Worm (Caenorhabditis elegans) whole organism, dauer: Measurements from ENCODE around the gene acdh-13.

Experiments
- unc-62 ChIP-seq: sonication (generic microtip); optimal IDR thresholded peaks from 2 replicates; lab custom pipeline; 2017; ENCODE audit warnings: missing biosample characterization, missing genetic modification reagents, missing genetic modification characterization

acdh-13 gene

ce11 chrIV:8481308-8481707 is 17.3 kb downstream of the acdh-13 start, which contains the start of gene spp-8:
Gene spp-8, plus strand, starts transcription at chrIV:8481664.
- no peak for TF ChIP-seq unc-62

DNA sequence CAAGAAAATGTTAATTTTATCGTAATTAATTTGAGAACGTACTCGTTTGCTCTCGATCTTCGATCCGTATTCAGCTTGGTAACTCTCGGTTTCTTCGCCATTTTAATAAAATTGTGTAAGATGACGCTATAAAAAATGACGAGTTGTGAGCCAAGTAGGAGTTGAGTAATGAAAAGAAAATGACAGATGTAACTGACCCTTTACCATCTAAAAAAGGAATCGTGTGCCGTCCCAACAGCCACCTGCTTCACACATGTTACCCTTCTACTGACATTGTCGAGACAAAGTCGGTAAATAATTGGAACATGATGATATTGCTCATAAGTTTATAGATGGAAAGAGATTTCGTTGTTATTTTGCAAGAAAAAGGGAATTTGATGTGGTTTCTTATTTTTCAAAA is 19.3 kb downstream of the acdh-13 start, which contains the start of gene hlh-12:
hlh-12 (minus strand) TSS at position 101 of the 400 bp plus-strand sequence.
- TF ChIP-seq unc-62: no peak

DNA sequence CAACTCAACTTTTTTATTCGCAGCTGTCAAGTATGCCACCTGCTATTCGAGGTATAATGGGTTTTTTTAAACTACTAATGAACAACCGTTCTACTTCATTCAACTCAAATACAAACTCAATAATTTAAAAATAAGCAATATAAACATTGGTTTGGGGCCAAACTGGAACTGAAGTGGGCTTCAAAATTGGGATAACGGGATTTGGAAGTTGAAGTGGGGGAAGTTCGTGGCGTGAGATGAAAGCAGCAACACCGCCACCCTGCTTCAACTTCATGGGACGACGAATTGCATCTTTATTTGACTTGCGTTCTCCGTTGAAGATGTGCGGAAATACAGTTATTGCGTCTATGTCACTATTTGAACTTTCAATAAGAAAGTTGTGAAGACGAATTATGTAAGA is 20.1 kb downstream of the acdh-13 start:
- TF ChIP-seq unc-62: no peak

ce11 chrIV:8476880-8477279 is 21.7 kb downstream of the acdh-13 start, which contains the start of gene spp-10:
Gene spp-10, plus strand, starts transcription at chrIV:8477180.
- TF ChIP-seq unc-62: no peak

DNA sequence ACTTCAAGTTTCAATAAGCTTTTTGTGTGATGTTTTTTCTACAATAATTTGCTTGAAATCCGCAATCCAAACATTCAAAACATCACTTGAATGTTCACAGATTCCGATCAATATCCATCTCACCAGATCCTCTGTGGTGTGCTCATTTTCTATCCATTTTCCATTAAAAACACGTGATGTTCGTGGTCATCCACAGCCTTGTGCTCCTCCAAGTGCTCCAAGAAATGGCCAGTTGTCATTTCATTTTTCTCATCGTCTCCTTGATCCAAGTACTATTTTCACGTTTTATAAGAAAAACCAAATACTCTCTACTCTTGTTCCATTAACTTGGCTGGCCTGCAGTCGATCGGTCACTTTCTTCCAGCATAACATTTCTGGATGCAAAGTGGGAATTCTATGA is 22.5 kb downstream of the acdh-13 start:
- no peak for TF ChIP-seq unc-62

DNA sequence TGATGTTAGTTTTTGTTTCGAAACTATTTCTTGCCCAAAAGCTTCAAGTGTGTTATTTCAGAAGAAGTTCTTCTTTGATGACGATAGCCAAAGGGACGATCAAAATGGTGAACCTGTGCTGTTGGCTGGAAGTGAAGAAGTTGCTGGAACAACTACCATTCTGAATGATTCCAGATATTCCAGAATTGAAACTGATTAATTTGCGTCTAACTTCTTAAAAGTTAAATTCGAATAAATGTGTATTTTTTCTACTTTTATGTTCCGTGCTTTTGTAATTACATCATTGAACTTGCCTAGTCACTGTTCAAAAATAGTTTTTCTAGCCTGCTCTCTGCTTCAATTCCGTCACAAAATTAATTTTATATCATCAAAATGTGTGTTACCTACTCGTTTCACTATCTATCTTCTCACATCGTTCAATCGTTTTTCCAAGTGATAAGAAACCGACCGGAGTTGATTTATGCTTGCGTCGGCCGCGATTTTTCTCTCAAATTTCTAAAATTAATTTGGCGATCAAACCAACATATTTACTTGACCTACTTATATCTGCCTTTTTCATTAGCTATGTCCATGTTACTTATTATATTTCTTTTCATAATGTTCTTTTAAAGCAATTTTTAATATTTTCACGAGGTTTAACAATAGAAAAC is 23.5 kb downstream of the acdh-13 start:
- TF ChIP-seq unc-62: no peak

ce11 chrIV:8473756-8474155 is 24.9 kb downstream of the acdh-13 start, which contains the start of gene C28C12.11:
Gene C28C12.11, plus strand, starts transcription at chrIV:8474056.
- TF ChIP-seq unc-62: no peak

- TF ChIP-seq unc-62: no peak
Observed at ce11 chrIV:8472493-8472892, 26.1 kb downstream of the acdh-13 start, which contains the start of gene oat-1. Gene oat-1, minus strand, starts transcription at chrIV:8472593.

- TF ChIP-seq unc-62: no peak
Observed at ce11 chrIV:8464187-8464586, 34.4 kb downstream of the acdh-13 start.

DNA sequence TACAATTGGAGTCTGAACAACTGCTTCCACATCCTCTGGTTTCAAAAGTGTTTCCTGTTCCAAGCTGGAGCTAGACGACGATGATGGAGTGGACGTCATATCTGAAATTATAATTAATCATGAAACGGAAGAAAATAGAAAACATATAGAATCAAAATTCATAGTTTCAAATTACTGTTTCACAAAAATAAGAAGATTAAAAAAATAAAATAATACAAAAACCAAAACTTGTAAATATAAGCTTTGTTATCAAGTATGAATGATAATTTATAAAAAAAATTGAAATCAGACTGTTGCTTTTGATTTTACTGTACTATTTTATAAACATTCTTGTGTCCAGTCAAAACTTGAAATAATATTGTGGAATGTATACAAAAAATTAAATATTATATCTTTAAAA is 34.9 kb downstream of the acdh-13 start, which contains the start of gene str-176:
str-176 (minus strand) TSS at position 101 of the 400 bp plus-strand sequence.
- no peak for TF ChIP-seq unc-62

DNA sequence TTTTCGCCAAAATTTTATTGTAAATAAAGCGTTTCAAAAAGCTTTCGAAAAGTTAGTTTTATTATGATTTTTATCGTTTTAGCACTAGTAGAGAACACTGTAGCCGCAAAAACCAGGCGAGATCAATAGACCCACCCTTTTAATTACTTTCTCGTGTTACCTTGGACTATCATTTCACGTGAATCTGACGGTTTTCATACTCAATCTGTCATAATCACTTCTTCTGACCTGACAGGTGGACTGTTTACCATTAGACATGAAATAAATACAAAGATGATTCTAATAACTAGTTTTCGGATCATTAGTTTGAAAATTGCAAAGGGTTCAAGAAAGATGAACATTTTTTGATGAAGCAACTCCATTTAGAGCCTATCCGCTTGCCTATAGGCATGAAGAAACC is 35.6 kb downstream of the acdh-13 start:
- no peak for TF ChIP-seq unc-62

- TF ChIP-seq unc-62: no peak
Observed at ce11 chrIV:8462376-8462775, 36.2 kb downstream of the acdh-13 start.

ce11 chrIV:8461177-8461576 is 37.4 kb downstream of the acdh-13 start:
- TF ChIP-seq unc-62: no peak

ce11 chrIV:8460208-8460607 is 38.4 kb downstream of the acdh-13 start, which contains the start of gene ant-1.4:
Gene ant-1.4, minus strand, starts transcription at chrIV:8460308.
- no peak for TF ChIP-seq unc-62

- TF ChIP-seq unc-62: no peak
Observed at ce11 chrIV:8456899-8457298, 41.7 kb downstream of the acdh-13 start, which contains the start of gene syx-4. Gene syx-4, plus strand, starts transcription at chrIV:8457280.

DNA sequence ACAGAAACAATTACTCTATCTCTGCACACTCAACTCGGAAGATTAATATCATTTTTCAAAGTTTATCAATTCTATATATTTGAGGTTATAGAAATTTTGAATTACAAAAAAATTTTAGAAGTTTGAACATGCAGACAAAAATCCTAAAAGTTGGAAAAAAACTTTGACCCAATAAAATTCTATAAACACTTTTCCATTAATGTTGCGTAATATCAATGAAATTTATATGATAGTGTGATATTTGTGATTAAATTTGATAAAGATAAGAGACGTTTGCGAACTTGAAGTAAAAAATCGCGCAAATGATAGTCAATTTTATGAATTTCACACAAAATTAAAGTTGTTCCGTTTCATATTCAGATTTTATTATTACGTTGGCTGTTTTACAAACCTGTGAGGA is 44.5 kb downstream of the acdh-13 start:
- TF ChIP-seq unc-62: no peak

DNA sequence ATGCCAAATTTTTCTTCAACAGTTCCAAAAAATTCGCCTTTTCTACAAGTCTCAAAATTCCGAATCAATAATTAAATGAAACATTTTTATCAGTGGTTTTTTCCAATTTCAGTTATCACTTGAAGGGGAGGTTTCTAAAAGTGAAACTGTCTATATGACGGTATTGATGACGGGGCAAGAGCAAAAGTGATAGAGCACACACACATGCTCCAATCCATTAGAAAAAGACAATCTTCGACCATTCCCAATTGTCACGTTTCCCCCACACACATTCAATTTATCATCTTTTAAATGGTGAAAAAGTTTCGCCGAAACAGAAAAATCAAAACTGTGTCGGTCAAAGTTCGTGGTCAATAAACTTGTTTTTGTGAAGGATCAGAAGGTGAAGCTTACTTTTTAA is 45.4 kb downstream of the acdh-13 start:
- no peak for TF ChIP-seq unc-62

ce11 chrIV:8451709-8452248 is 46.8 kb downstream of the acdh-13 start, which contains the start of gene eppl-1:
Gene eppl-1, minus strand, starts transcription at chrIV:8451759.
- TF ChIP-seq unc-62: no peak
